Worm (Caenorhabditis elegans) whole organism, L4 larva: ENCODE measurements around the gene ethe-1.

Source experiments
- F26F4.8 ChIP-seq: fragments of 200-800 bp; sonication (Bioruptor generic); conservative IDR thresholded peaks from 2 replicates; pipeline ENCODE4 v1.3.6; 2022; ENCODE audit warnings: missing genetic modification characterization, missing compliant biosample characterization
- nhr-77 ChIP-seq: fragments of 150-350 bp; optimal IDR thresholded peaks from 2 replicates; lab custom pipeline; 2014; ENCODE audit warnings: missing biosample characterization, missing genetic modification characterization
- pqm-1 ChIP-seq: sonication (generic microtip); optimal IDR thresholded peaks from 2 replicates; lab custom pipeline; 2017; ENCODE audit warnings: missing biosample characterization, missing genetic modification characterization
- zag-1 ChIP-seq: fragments of 150-350 bp; optimal IDR thresholded peaks from 2 replicates; lab custom pipeline; 2014; ENCODE audit warnings: missing biosample characterization, missing genetic modification characterization

DNA sequence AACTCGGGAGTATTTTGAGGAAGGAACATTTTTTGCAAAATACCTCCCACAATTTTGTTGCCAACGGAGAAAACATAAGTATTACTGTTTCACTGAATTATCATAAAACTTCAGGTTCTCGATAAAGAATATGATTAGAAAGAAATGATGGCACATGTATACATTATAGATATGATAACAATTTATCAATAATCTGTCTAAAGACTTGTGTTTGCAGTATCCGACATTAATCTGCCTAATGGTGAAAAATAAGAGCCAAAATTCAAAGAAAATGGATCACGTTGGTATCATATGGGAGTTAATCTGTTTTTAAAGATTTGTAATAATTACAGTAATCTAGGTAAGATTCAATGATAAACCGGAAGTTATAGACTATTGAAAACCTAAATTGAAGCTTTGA is 12.1 kb upstream of the ethe-1 start:
- TF ChIP-seq pqm-1 (tag; lab: Kevin White, UChicago) (no peak), nhr-77 (tag; lab: Kevin White, UChicago) (no peak), F26F4.8 (GFP tag; lab: Robert Waterston, UW) (no peak), zag-1 (tag; lab: Kevin White, UChicago) (no peak)
